Fruit fly (Drosophila melanogaster): Measurements from ENCODE around the gene Snup.

DNA sequence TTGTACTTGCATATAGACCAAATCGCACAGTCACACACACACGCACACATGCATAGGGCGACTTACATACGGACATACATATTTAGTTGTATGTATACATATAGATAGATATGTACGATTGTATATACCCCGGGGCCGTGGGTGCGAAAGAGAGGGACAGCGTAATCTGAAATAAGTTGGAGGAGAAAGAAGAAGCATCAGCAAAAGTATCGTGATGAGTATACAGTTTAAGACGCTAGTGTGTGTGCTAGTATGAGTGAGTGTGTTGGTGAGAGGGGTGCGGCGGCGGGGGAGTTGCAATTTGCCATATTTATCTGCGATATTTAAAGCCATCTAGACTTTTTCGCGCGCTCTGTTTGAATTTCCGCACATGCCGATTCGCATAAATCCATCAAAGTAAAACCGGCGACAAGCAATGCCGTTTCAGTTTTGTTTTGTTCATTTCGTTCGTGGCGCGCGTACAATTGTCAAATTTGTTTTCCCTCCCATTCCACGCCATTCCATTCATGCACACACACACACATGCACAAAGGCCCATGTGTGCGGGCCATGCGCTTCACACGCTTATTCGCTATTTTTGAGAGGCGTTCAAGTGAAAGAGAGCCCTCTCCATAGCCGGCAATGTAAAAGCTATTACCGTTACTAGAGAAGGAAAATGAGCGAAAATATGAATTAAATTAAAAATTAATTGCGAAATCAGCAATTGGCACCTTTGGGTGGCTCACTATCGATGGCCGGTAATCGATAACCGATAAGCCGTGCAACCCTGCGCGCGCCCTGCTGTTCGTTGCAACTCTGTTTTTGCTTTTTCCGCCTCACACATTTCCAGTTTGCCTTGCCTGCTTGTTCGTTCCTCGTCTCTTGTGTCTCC, 16.7 kb upstream of the Snup start:
- TF ChIP-seq Dll (optimal IDR thresholded peaks at IDR 0.05) = peak; percentile 55
- TF ChIP-seq psq (optimal IDR thresholded peaks at IDR 0.05) = no peak
